Worm (Caenorhabditis elegans): ENCODE data around the gene rpi-1.
A peak's percentile ranks its signal among the peaks of the same experiment; 100 is the strongest.

Gene rpi-1

DNA sequence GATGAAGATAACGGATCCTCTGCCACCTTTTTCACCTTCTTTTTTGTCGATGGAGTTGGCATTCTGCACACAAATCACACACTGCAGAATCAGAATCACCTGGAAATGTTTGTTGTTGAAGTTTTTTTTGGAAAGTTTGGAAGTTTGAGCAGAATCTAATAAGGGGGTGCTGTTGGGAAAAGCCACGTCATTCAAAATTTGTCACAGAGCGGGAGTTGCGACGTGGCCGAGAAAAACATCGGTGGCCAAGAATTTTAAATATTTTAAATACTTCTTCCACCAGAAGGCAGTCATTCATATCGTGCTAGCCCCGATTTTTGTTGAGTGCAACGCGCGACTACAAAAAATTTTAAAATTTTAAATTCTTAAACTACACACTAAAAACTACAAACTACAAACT lies at the start of gene rpi-1:
Gene rpi-1, minus strand, starts transcription at position 101 of the 400 bp plus-strand sequence.
- TF ChIP-seq ztf-22 (GFP tag; optimal IDR thresholded peaks at IDR 0.05) (no peak), lir-1 (GFP tag; conservative IDR thresholded peaks at IDR 0.05) (no peak)

DNA sequence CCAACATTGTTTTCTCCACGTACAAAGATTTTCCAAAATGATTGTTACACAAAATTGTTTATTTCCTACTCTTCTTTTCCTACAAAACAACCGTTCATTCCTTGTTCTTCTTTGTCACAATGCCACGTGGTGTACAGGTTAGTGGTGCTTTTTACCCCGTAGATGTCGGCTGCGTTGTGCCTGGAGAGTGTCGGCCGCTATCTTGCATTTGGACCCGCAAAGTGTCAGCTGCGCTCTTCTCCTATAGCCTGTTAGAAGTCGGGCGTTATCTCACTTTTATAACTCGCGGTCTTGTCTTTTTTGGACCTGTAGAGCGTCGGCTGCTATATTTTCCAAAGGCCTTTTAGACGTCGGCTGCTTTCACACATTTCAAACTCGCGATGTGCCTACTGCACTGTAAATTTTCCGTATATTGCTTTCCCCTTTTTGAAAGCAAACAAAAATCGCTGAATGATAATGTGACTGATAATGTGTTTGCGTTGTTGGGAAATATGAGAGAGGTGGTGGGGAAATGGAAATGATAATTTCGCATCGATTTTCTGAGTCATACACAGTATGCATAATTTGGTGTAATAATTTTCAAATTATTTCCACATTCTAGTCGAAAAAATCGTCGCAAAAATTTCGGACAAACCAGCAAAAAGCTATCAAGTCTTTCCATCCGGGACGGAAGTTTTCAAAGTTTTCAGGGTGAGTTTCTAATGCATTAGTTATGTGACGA lies 48.6 kb upstream of the rpi-1 start, which contains the start of gene F01D5.8:
Gene F01D5.8, plus strand, starts transcription at position 51 of the 721 bp plus-strand sequence.
- TF ChIP-seq ztf-26 (tag; optimal IDR thresholded peaks at IDR 0.05) (no peak), F57C9.4 (tag; optimal IDR thresholded peaks at IDR 0.05) (no peak), F52B5.7 (tag; optimal IDR thresholded peaks at IDR 0.05) (no peak), nhr-80 (tag; optimal IDR thresholded peaks at IDR 0.05) (peak; percentile 59), snpc-4 (GFP tag; optimal IDR thresholded peaks at IDR 0.05) (no peak), snpc-4 (tag; optimal IDR thresholded peaks at IDR 0.05) (peak; percentile 35 to 87 (median 74))

DNA sequence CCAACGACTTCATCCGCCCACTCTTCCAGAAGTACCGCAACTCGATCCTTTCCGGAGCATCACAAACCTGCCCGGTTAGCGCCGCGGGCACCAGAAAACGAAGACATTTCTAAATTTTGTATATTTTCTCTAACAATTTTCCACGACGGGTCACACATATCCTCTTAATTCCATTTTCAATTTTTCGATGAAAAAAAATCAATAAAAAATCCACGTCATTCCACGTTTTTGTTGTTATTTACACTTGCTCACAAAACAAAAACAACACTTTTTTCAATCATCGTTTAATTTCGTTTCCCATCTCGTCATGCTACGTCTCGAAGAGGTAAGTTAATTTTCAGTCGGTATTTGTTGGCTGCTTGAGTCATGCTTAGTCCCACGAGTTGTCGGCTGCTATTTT lies 46.1 kb upstream of the rpi-1 start, which contains the start of gene F01D5.7:
Gene F01D5.7, plus strand, starts transcription at position 301 of the 400 bp plus-strand sequence.
- TF ChIP-seq efl-1 (GFP tag; optimal IDR thresholded peaks at IDR 0.05) (no peak), egrh-3 (GFP tag; IDR thresholded peaks at IDR 0.05) (no peak), ztf-3 (GFP tag; optimal IDR thresholded peaks at IDR 0.05) (no peak), attf-5 (GFP tag; optimal IDR thresholded peaks at IDR 0.05) (no peak), nhr-80 (tag; optimal IDR thresholded peaks at IDR 0.05) (no peak), akir-1 (GFP tag; optimal IDR thresholded peaks at IDR 0.05) (no peak), K12H6.12 (tag; optimal IDR thresholded peaks at IDR 0.05) (no peak), Y95B8A.8 (GFP tag; IDR thresholded peaks at IDR 0.05) (no peak), nhr-90 (tag; optimal IDR thresholded peaks at IDR 0.05) (no peak), Y67H2A.10 (GFP tag; conservative IDR thresholded peaks at IDR 0.05) (no peak), T26A5.8 (tag; optimal IDR thresholded peaks at IDR 0.05) (no peak), unc-62 (GFP tag; optimal IDR thresholded peaks at IDR 0.05) (no peak), B0261.1 (tag; optimal IDR thresholded peaks at IDR 0.05) (no peak), gei-17 (GFP tag; optimal IDR thresholded peaks at IDR 0.05) (no peak), sdz-38 (tag; optimal IDR thresholded peaks at IDR 0.05) (no peak), ztf-18 (tag; optimal IDR thresholded peaks at IDR 0.05) (no peak), B0336.3 (GFP tag; IDR thresholded peaks at IDR 0.05) (no peak), nhr-120 (GFP tag; IDR thresholded peaks at IDR 0.05) (no peak), F55B11.4 (tag; optimal IDR thresholded peaks at IDR 0.05; ENCODE audit: borderline replicate concordance, insufficient read depth) (no peak), nhr-179 (tag; optimal IDR thresholded peaks at IDR 0.05) (no peak)

DNA sequence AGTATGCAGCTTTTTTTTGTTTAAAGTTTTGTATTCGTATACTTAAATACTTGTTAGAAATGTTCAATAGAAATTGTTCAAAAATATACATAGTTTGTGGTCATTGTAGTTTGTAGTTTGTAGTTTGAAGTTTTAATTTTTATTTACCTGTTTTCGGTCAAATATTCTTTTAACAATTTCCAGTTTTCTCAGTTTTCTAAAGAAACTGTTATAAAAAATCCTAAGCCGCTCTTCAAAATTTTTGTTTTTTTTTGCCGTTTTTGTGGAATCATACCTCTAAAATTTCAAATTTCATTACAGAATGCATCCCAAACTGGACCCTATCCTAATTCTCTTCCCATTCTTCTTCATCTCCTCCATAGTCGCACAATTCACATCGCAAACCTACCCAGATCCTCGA lies 44.0 kb upstream of the rpi-1 start, which contains the start of gene F01D5.6:
Gene F01D5.6, plus strand, starts transcription at position 301 of the 400 bp plus-strand sequence.
- TF ChIP-seq nfya-2 (GFP tag; IDR thresholded peaks at IDR 0.05) (no peak), atf-7 (tag; optimal IDR thresholded peaks at IDR 0.05) (no peak), ceh-79 (tag; optimal IDR thresholded peaks at IDR 0.05) (no peak)

DNA sequence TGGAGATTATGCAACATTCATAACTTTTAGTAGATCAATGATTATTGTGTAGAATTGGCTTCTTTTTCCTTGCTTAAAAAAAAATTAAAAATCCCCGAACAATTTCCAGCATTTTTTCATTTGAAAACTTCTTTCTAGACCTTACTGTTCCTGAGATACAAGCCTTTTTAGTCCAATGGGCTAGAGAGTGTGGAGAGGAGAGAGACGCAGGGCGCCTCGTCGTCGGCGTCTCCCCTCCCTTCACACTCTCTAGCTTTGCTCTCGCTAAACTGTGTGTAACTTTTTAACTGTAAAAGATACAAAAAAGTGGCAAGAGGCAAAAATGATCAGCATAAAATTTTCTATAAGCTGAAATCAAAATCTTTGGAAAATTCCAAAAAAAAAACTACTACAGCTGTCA lies 43.0 kb upstream of the rpi-1 start:
- no peak for TF ChIP-seq akir-1 (GFP tag; optimal IDR thresholded peaks at IDR 0.05)
- TF ChIP-seq B0035.1 (tag; optimal IDR thresholded peaks at IDR 0.05): no peak
- TF ChIP-seq hmg-1.2 (GFP tag; IDR thresholded peaks at IDR 0.05): peak; percentile 62
- TF ChIP-seq madf-8 (GFP tag; conservative IDR thresholded peaks at IDR 0.05): no peak
